Fruit fly (Drosophila melanogaster) whole organism, embryonic: Measurements from ENCODE around the gene CG46465.

Source experiments
- Atf6 ChIP-seq: fragments of 200-800 bp; sonication (Bioruptor generic); IDR thresholded peaks from 2 replicates; pipeline ENCODE4 v1.3.6; 2022; ENCODE audit warnings: missing biosample characterization, missing genetic modification characterization
- B-H2 ChIP-seq: fragments of 200-800 bp; sonication (Bioruptor generic); optimal IDR thresholded peaks from 2 replicates; lab custom pipeline; 2018; ENCODE audit warnings: missing biosample characterization, mild to moderate bottlenecking, missing genetic modification characterization
- CG10209 ChIP-seq: fragments of 200-800 bp; sonication (Bioruptor generic); optimal IDR thresholded peaks from 3 replicates; lab custom pipeline; 2017; ENCODE audit warnings: missing biosample characterization, mild to moderate bottlenecking, missing genetic modification characterization, missing genetic modification reagents
- CG10462 ChIP-seq: fragments of 200-800 bp; sonication (Bioruptor generic); optimal IDR thresholded peaks from 2 replicates; lab custom pipeline; 2016; ENCODE audit warnings: missing biosample characterization, missing genetic modification characterization
- CG11456 ChIP-seq: fragments of 200-800 bp; sonication (Bioruptor generic); IDR thresholded peaks from 3 replicates; pipeline ENCODE4 v1.3.6; 2022; ENCODE audit warnings: missing biosample characterization, missing genetic modification characterization
- CG13287 ChIP-seq: fragments of 200-800 bp; sonication (Bioruptor generic); IDR thresholded peaks from 2 replicates; pipeline ENCODE4 v1.3.6; 2022; ENCODE audit warnings: missing biosample characterization, missing genetic modification characterization; ENCODE audit not compliant: partially characterized antibody
- CG13775 ChIP-seq: fragments of 200-800 bp; sonication (Bioruptor generic); optimal IDR thresholded peaks from 3 replicates; lab custom pipeline; 2017; ENCODE audit warnings: missing biosample characterization, mild to moderate bottlenecking, missing genetic modification characterization
- CG13894 ChIP-seq: fragments of 200-800 bp; sonication (Bioruptor generic); optimal IDR thresholded peaks from 3 replicates; lab custom pipeline; 2018; ENCODE audit warnings: missing biosample characterization, mild to moderate bottlenecking, missing genetic modification characterization, moderate library complexity
- CG17361 ChIP-seq: fragments of 200-800 bp; sonication (Bioruptor generic); IDR thresholded peaks from 3 replicates; pipeline ENCODE4 v1.3.6; 2022; ENCODE audit warnings: missing biosample characterization, missing genetic modification characterization
- CG2678 ChIP-seq: fragments of 200-800 bp; sonication (Bioruptor generic); optimal IDR thresholded peaks from 3 replicates; lab custom pipeline; 2019; ENCODE audit warnings: missing biosample characterization, mild to moderate bottlenecking, missing genetic modification characterization, moderate library complexity
- CG30403 ChIP-seq: fragments of 200-800 bp; sonication (Bioruptor generic); optimal IDR thresholded peaks from 3 replicates; lab custom pipeline; 2016; ENCODE audit warnings: missing biosample characterization, missing genetic modification characterization
- CG31365 ChIP-seq: fragments of 200-800 bp; sonication (Bioruptor generic); optimal IDR thresholded peaks from 2 replicates; lab custom pipeline; 2018; ENCODE audit warnings: missing biosample characterization, mild to moderate bottlenecking, missing genetic modification characterization
- CG32772 ChIP-seq: fragments of 200-800 bp; sonication (Bioruptor generic); IDR thresholded peaks from 2 replicates; pipeline ENCODE4 v1.3.6; 2022; ENCODE audit warnings: missing biosample characterization, missing genetic modification characterization
- CG33557 ChIP-seq: fragments of 200-800 bp; sonication (Bioruptor generic); optimal IDR thresholded peaks from 2 replicates; lab custom pipeline; 2019; ENCODE audit warnings: missing biosample characterization, mild to moderate bottlenecking, missing genetic modification characterization, moderate library complexity
- CG6813 ChIP-seq: fragments of 200-800 bp; sonication (Bioruptor generic); optimal IDR thresholded peaks from 2 replicates; lab custom pipeline; 2017; ENCODE audit warnings: missing biosample characterization, missing genetic modification characterization, mild to moderate bottlenecking, moderate library complexity, missing genetic modification reagents
- CG7372 ChIP-seq: fragments of 200-800 bp; sonication (Bioruptor generic); IDR thresholded peaks from 2 replicates; pipeline ENCODE4 v1.3.6; 2022; ENCODE audit warnings: missing biosample characterization, missing genetic modification characterization
- CG7987 ChIP-seq: fragments of 200-800 bp; sonication (Bioruptor generic); optimal IDR thresholded peaks from 2 replicates; lab custom pipeline; 2018; ENCODE audit warnings: missing biosample characterization, mild to moderate bottlenecking, missing genetic modification characterization, moderate library complexity
- CG8281 ChIP-seq: fragments of 200-800 bp; sonication (Bioruptor generic); optimal IDR thresholded peaks from 2 replicates; lab custom pipeline; 2018; ENCODE audit warnings: missing biosample characterization, mild to moderate bottlenecking, missing genetic modification characterization, moderate library complexity
- D19A ChIP-seq: fragments of 200-800 bp; optimal IDR thresholded peaks from 3 replicates; lab custom pipeline; 2019; ENCODE audit warnings: missing biosample characterization, mild to moderate bottlenecking, missing genetic modification characterization, moderate library complexity
- Dek ChIP-seq: fragments of 200-800 bp; sonication (Bioruptor generic); optimal IDR thresholded peaks from 3 replicates; lab custom pipeline; 2019; ENCODE audit warnings: missing biosample characterization, mild to moderate bottlenecking, missing genetic modification characterization, moderate library complexity
- Doc2 ChIP-seq: fragments of 200-800 bp; sonication (Bioruptor generic); IDR thresholded peaks from 2 replicates; pipeline ENCODE4 v1.3.6; 2022; ENCODE audit warnings: missing biosample characterization, missing genetic modification characterization
- Fer1 ChIP-seq: fragments of 200-800 bp; sonication (Bioruptor generic); optimal IDR thresholded peaks from 2 replicates; lab custom pipeline; 2017; ENCODE audit warnings: missing biosample characterization, mild to moderate bottlenecking, missing genetic modification characterization
- Hey ChIP-seq: fragments of 200-800 bp; sonication (Bioruptor generic); optimal IDR thresholded peaks from 3 replicates; lab custom pipeline; 2018; ENCODE audit warnings: missing biosample characterization, mild to moderate bottlenecking, missing genetic modification characterization
- HmgZ ChIP-seq: fragments of 200-800 bp; sonication (Bioruptor generic); optimal IDR thresholded peaks from 2 replicates; lab custom pipeline; 2018; ENCODE audit warnings: missing biosample characterization, mild to moderate bottlenecking, missing genetic modification characterization
- Med ChIP-seq: fragments of 200-800 bp; sonication (Bioruptor generic); peaks from one replicate; lab custom pipeline; 2016; ENCODE audit warnings: missing biosample characterization, missing genetic modification characterization, mild to moderate bottlenecking, inconsistent platforms, moderate library complexity
- Mrtf ChIP-seq: fragments of 200-800 bp; sonication (Bioruptor generic); IDR thresholded peaks from 3 replicates; pipeline ENCODE4 v1.3.6; 2022; ENCODE audit warnings: missing biosample characterization, missing genetic modification characterization
- Ptx1 ChIP-seq: fragments of 200-800 bp; sonication (Bioruptor generic); IDR thresholded peaks from 2 replicates; pipeline ENCODE4 v1.3.6; 2022; ENCODE audit warnings: missing biosample characterization, missing genetic modification characterization
- Ssrp ChIP-seq: fragments of 200-800 bp; sonication (Bioruptor generic); optimal IDR thresholded peaks from 2 replicates; lab custom pipeline; 2018; ENCODE audit warnings: missing biosample characterization, mild to moderate bottlenecking, missing genetic modification characterization, moderate library complexity
- bowl ChIP-seq: fragments of 200-800 bp; sonication (Bioruptor generic); IDR thresholded peaks from 2 replicates; pipeline ENCODE4 v1.3.6; 2022; ENCODE audit warnings: missing biosample characterization, missing genetic modification characterization
- chinmo ChIP-seq: fragments of 200-800 bp; sonication (Bioruptor generic); IDR thresholded peaks from 4 replicates; pipeline ENCODE4 v1.3.6; 2022; ENCODE audit warnings: missing biosample characterization, missing genetic modification characterization; ENCODE audit not compliant: partially characterized antibody
- chm ChIP-seq: fragments of 200-800 bp; sonication (Bioruptor generic); IDR thresholded peaks from 2 replicates; pipeline ENCODE4 v1.3.6; 2022; ENCODE audit warnings: missing biosample characterization, missing genetic modification characterization
- exex ChIP-seq: fragments of 200-800 bp; sonication (Bioruptor generic); optimal IDR thresholded peaks from 4 replicates; lab custom pipeline; 2018; ENCODE audit warnings: missing biosample characterization, mild to moderate bottlenecking, missing genetic modification characterization, moderate library complexity
- fu2 ChIP-seq: fragments of 200-800 bp; sonication (Bioruptor generic); optimal IDR thresholded peaks from 2 replicates; lab custom pipeline; 2016; ENCODE audit warnings: missing biosample characterization, missing genetic modification characterization
- grn ChIP-seq: fragments of 200-800 bp; sonication (Bioruptor generic); optimal IDR thresholded peaks from 3 replicates; lab custom pipeline; 2017; ENCODE audit warnings: missing biosample characterization, missing genetic modification characterization
- gro ChIP-seq: fragments of 200-800 bp; sonication (Bioruptor generic); optimal IDR thresholded peaks from 2 replicates; lab custom pipeline; 2016; ENCODE audit warnings: missing biosample characterization, missing genetic modification characterization
- ind ChIP-seq: fragments of 200-800 bp; sonication (Bioruptor generic); optimal IDR thresholded peaks from 3 replicates; lab custom pipeline; 2016; ENCODE audit warnings: missing biosample characterization, missing genetic modification characterization
- lab ChIP-seq: fragments of 200-800 bp; sonication (Bioruptor generic); optimal IDR thresholded peaks from 3 replicates; lab custom pipeline; 2017; ENCODE audit warnings: missing biosample characterization, missing genetic modification characterization, mild to moderate bottlenecking, moderate library complexity, missing genetic modification reagents
- lbe ChIP-seq: fragments of 200-800 bp; sonication (Bioruptor generic); optimal IDR thresholded peaks from 2 replicates; lab custom pipeline; 2016; ENCODE audit warnings: missing biosample characterization, mild to moderate bottlenecking, missing genetic modification characterization
- lilli ChIP-seq: fragments of 200-800 bp; sonication (Bioruptor generic); optimal IDR thresholded peaks from 3 replicates; lab custom pipeline; 2016; ENCODE audit warnings: missing biosample characterization, missing genetic modification characterization
- pfk ChIP-seq: fragments of 200-800 bp; sonication (Bioruptor generic); optimal IDR thresholded peaks from 2 replicates; lab custom pipeline; 2018; ENCODE audit warnings: missing biosample characterization, mild to moderate bottlenecking, missing genetic modification characterization, moderate library complexity
- phol ChIP-seq: fragments of 200-800 bp; sonication (Bioruptor generic); optimal IDR thresholded peaks from 3 replicates; lab custom pipeline; 2018; ENCODE audit warnings: missing biosample characterization, mild to moderate bottlenecking, missing genetic modification characterization, moderate library complexity
- scrt ChIP-seq: fragments of 200-800 bp; sonication (Bioruptor generic); optimal IDR thresholded peaks from 2 replicates; lab custom pipeline; 2018; ENCODE audit warnings: missing biosample characterization, mild to moderate bottlenecking, missing genetic modification characterization, moderate library complexity
- sens-2 ChIP-seq: fragments of 200-800 bp; sonication (Bioruptor generic); IDR thresholded peaks from 2 replicates; pipeline ENCODE4 v1.3.6; 2022; ENCODE audit warnings: missing biosample characterization, missing genetic modification characterization
- seq ChIP-seq: fragments of 200-800 bp; sonication (Bioruptor generic); IDR thresholded peaks from 2 replicates; pipeline ENCODE4 v1.3.6; 2022; ENCODE audit warnings: missing biosample characterization, missing genetic modification characterization
- so ChIP-seq: fragments of 200-800 bp; sonication (Bioruptor generic); IDR thresholded peaks from 3 replicates; pipeline ENCODE4 v1.3.6; 2022; ENCODE audit warnings: missing biosample characterization, missing genetic modification characterization
- sug ChIP-seq: fragments of 200-800 bp; optimal IDR thresholded peaks from 2 replicates; lab custom pipeline; 2019; ENCODE audit warnings: missing biosample characterization, mild to moderate bottlenecking, missing genetic modification characterization, moderate library complexity
- tin ChIP-seq: fragments of 200-800 bp; sonication (Bioruptor generic); optimal IDR thresholded peaks from 3 replicates; lab custom pipeline; 2016; ENCODE audit warnings: missing biosample characterization, missing genetic modification characterization
- tio ChIP-seq: fragments of 200-800 bp; sonication (Bioruptor generic); optimal IDR thresholded peaks from 2 replicates; lab custom pipeline; 2017; ENCODE audit warnings: missing biosample characterization, missing genetic modification characterization, inconsistent platforms
- tna ChIP-seq: fragments of 200-800 bp; sonication (Bioruptor generic); IDR thresholded peaks from 2 replicates; pipeline ENCODE4 v1.3.6; 2022; ENCODE audit warnings: missing biosample characterization, missing genetic modification characterization; ENCODE audit not compliant: partially characterized antibody
- toy ChIP-seq: fragments of 200-800 bp; sonication (Bioruptor generic); IDR thresholded peaks from 2 replicates; pipeline ENCODE4 v1.3.6; 2022; ENCODE audit warnings: missing biosample characterization, missing genetic modification characterization

Gene CG46465

DNA sequence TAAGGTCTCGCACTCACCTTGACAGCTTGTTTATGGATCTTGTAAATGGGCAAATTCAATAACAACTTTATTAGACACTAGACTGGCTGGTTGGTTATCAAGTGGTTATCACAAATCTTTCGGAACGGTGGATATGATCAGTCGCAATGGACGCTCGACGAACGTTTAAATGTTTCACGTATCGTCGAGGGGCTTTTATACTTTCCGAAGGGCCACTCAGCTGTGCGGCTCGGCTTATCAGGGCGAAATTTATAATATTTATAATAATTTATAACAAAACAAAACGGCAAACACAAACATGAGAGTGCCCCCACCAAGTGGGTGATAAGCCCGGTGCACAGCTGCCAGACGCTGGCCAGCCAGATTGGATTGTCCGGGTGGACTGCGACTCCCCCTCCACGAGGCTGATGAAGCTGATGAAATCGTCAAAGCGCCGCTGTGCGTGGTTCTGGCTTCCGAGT, 38.0 kb upstream of the CG46465 start, which contains the start of gene CG10621 (continued):
- TF ChIP-seq so (GFP tag; lab: Robert Waterston, UW) (no peak), tna (no peak), CG33557 (no peak), Fer1 (no peak), CG17361 (0 out of 3 replicates have a peak, but pooled peaks have one; percentile 6), fu2 (GFP tag; lab: Kevin White, UChicago) (no peak), scrt (peak; percentile 8), CG32772 (GFP tag; lab: Robert Waterston, UW) (no peak), Med (peak; percentile 58), sug (tag; lab: Kevin White, UChicago) (peak; percentile 97), CG2678 (tag; lab: Kevin White, UChicago) (no peak), CG11456 (GFP tag; lab: Robert Waterston, UW) (0 out of 3 replicates have a peak, but pooled peaks have one; percentile 8), gro (peak; percentile 37), D19A (no peak), CG13775 (no peak), sens-2 (GFP tag; lab: Robert Waterston, UW) (no peak), ind (GFP tag; lab: Kevin White, UChicago) (no peak), B-H2 (GFP tag; lab: Kevin White, UChicago) (peak; percentile 9), CG8281 (tag; lab: Kevin White, UChicago) (no peak), CG10462 (GFP tag; lab: Kevin White, UChicago) (no peak), Mrtf (GFP tag; lab: Robert Waterston, UW) (no peak), lilli (GFP tag; lab: Kevin White, UChicago) (peak; percentile 54), grn (GFP tag; lab: Kevin White, UChicago) (peak; percentile 92), Atf6 (GFP tag; lab: Robert Waterston, UW) (peak; percentile 44; the same call in 1 of the 2 replicates), Doc2 (GFP tag; lab: Robert Waterston, UW) (no peak), CG13894 (tag; lab: Kevin White, UChicago) (peak; percentile 24), CG13287 (GFP tag; lab: Robert Waterston, UW) (peak; percentile 29; the same call in 1 of the 2 replicates), CG7372 (GFP tag; lab: Robert Waterston, UW) (no peak), tin (GFP tag; lab: Kevin White, UChicago) (no peak), Hey (tag; lab: Kevin White, UChicago) (peak; percentile 68), lab (GFP tag; lab: Kevin White, UChicago) (peak; percentile 35), toy (GFP tag; lab: Robert Waterston, UW) (no peak), CG31365 (tag; lab: Kevin White, UChicago) (no peak), CG6813 (GFP tag; lab: Kevin White, UChicago) (no peak), chm (GFP tag; lab: Robert Waterston, UW) (0 out of 2 replicates have a peak, but pooled peaks have one; percentile 19), tio (GFP tag; lab: Kevin White, UChicago) (no peak), CG30403 (no peak), CG10209 (GFP tag; lab: Kevin White, UChicago) (no peak), CG7987 (no peak), bowl (GFP tag; lab: Robert Waterston, UW) (0 out of 2 replicates have a peak, but pooled peaks have one; percentile 14), phol (tag; lab: Kevin White, UChicago) (no peak), pfk (GFP tag; lab: Kevin White, UChicago) (peak; percentile 37), exex (tag; lab: Kevin White, UChicago) (peak; percentile 89), chinmo (GFP tag; lab: Robert Waterston, UW) (peak; percentile 94; the same call in 3 of the 4 replicates), Ssrp (tag; lab: Kevin White, UChicago) (no peak), lbe (GFP tag; lab: Kevin White, UChicago) (peak; percentile 51), HmgZ (tag; lab: Kevin White, UChicago) (no peak), Dek (tag; lab: Kevin White, UChicago) (no peak), seq (GFP tag; lab: Robert Waterston, UW) (no peak), Ptx1 (no peak)
